Worm (Caenorhabditis elegans): Measurements from ENCODE around the gene chil-6.

DNA sequence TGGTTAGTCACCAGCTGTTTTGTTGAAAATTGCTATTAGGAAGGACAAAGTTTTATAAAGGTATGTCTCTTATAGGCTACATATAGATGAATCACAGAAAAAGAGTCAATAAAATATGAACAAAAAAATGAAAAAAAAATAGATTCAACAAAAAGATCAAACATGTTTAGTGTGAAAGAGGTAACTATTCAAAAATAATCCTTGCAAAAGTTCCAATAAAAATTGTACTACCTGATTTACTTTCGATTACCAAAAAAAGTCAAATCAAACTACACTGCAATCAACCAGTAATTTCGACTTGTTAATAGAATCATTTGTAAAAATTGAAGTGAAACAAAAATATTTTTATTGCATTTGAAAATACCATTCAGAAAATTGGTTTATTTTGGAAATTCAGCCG is 6.7 kb downstream of the chil-6 start, which contains the start of gene ZK938.10:
- TF ChIP-seq ama-1 (optimal IDR thresholded peaks at IDR 0.05): no peak
- no peak for TF ChIP-seq scrt-1 (GFP tag; IDR thresholded peaks at IDR 0.05)
- TF ChIP-seq tbx-37 (GFP tag; conservative IDR thresholded peaks at IDR 0.05): no peak
- TF ChIP-seq aly-1 (tag; optimal IDR thresholded peaks at IDR 0.05): no peak
- TF ChIP-seq hmg-4 (GFP tag; optimal IDR thresholded peaks at IDR 0.05): no peak
- no peak for TF ChIP-seq tra-4 (tag; optimal IDR thresholded peaks at IDR 0.05)
- TF ChIP-seq B0310.2 (tag; optimal IDR thresholded peaks at IDR 0.05): no peak
- TF ChIP-seq flt-1 (GFP tag; IDR thresholded peaks at IDR 0.05): no peak
- no peak for TF ChIP-seq F13C5.2 (tag; optimal IDR thresholded peaks at IDR 0.05)
- TF ChIP-seq tbx-11 (GFP tag; IDR thresholded peaks at IDR 0.05): no peak
- no peak for TF ChIP-seq hmbx-1 (tag; optimal IDR thresholded peaks at IDR 0.05)
- TF ChIP-seq ets-7 (tag; optimal IDR thresholded peaks at IDR 0.05): no peak
- no peak for TF ChIP-seq ceh-36 (tag; optimal IDR thresholded peaks at IDR 0.05)
